Fruit fly (Drosophila melanogaster): Measurements from ENCODE around the gene Kdsr.

- no peak for TF ChIP-seq CTCF (optimal IDR thresholded peaks at IDR 0.05)
- no peak for TF ChIP-seq CG8478 (optimal IDR thresholded peaks at IDR 0.05)
These were observed 24.8 kb upstream of the Kdsr start, which contains the start of gene CG13658 for dm6 chr3R:25287128-25287527.
